Fruit fly (Drosophila melanogaster) whole organism, embryonic: ENCODE results near the gene CG11396.
A peak's percentile ranks its signal among the peaks of the same experiment; 100 is the strongest.

Source experiments
- ATbp ChIP-seq: fragments of 200-800 bp; sonication (Bioruptor generic); optimal IDR thresholded peaks from 2 replicates; lab custom pipeline; 2017; ENCODE audit warnings: missing biosample characterization, mild to moderate bottlenecking, missing genetic modification characterization, missing genetic modification reagents
- C15 ChIP-seq: fragments of 200-800 bp; sonication (Bioruptor generic); IDR thresholded peaks from 3 replicates; pipeline ENCODE4 v1.3.6; 2022; ENCODE audit warnings: missing biosample characterization, missing genetic modification characterization
- CG10979 ChIP-seq: fragments of 200-800 bp; sonication (Bioruptor generic); optimal IDR thresholded peaks from 2 replicates; lab custom pipeline; 2018; ENCODE audit warnings: missing biosample characterization, mild to moderate bottlenecking, missing genetic modification characterization, moderate library complexity
- CG12744 ChIP-seq: fragments of 200-800 bp; sonication (Bioruptor generic); optimal IDR thresholded peaks from 2 replicates; lab custom pipeline; 2016; ENCODE audit warnings: missing biosample characterization, missing genetic modification characterization
- CG14710 ChIP-seq: fragments of 200-800 bp; sonication (Bioruptor generic); optimal IDR thresholded peaks from 3 replicates; lab custom pipeline; 2019; ENCODE audit warnings: missing biosample characterization, mild to moderate bottlenecking, missing genetic modification characterization, moderate library complexity
- CG15479 ChIP-seq: fragments of 200-800 bp; sonication (Bioruptor generic); optimal IDR thresholded peaks from 3 replicates; lab custom pipeline; 2019; ENCODE audit warnings: missing biosample characterization, mild to moderate bottlenecking, missing genetic modification characterization, moderate library complexity
- CG1603 ChIP-seq: fragments of 200-800 bp; sonication (Bioruptor generic); optimal IDR thresholded peaks from 2 replicates; lab custom pipeline; 2019; ENCODE audit warnings: missing biosample characterization, mild to moderate bottlenecking, missing genetic modification characterization, moderate library complexity
- CG16815 ChIP-seq: fragments of 200-800 bp; sonication (Bioruptor generic); optimal IDR thresholded peaks from 3 replicates; lab custom pipeline; 2017; ENCODE audit warnings: missing biosample characterization, mild to moderate bottlenecking, missing genetic modification characterization
- CG18619 ChIP-seq: fragments of 200-800 bp; sonication (Bioruptor generic); optimal IDR thresholded peaks from 3 replicates; lab custom pipeline; 2017; ENCODE audit warnings: missing biosample characterization, mild to moderate bottlenecking, missing genetic modification characterization
- CG2889 ChIP-seq: fragments of 200-800 bp; sonication (Bioruptor generic); IDR thresholded peaks from 3 replicates; pipeline ENCODE4 v1.3.6; 2022; ENCODE audit warnings: missing biosample characterization, missing genetic modification characterization
- CG32767 ChIP-seq: fragments of 200-800 bp; sonication (Bioruptor generic); IDR thresholded peaks from 2 replicates; pipeline ENCODE4 v1.3.6; 2022; ENCODE audit warnings: missing biosample characterization, missing genetic modification characterization
- CG3281 ChIP-seq: fragments of 200-800 bp; sonication (Bioruptor generic); optimal IDR thresholded peaks from 3 replicates; lab custom pipeline; 2017; ENCODE audit warnings: missing biosample characterization, mild to moderate bottlenecking, missing genetic modification characterization
- CG4282 ChIP-seq: fragments of 200-800 bp; sonication (Bioruptor generic); optimal IDR thresholded peaks from 2 replicates; lab custom pipeline; 2016; ENCODE audit warnings: missing biosample characterization, missing genetic modification characterization
- CG6813 ChIP-seq: fragments of 200-800 bp; sonication (Bioruptor generic); optimal IDR thresholded peaks from 2 replicates; lab custom pipeline; 2017; ENCODE audit warnings: missing biosample characterization, missing genetic modification characterization, mild to moderate bottlenecking, moderate library complexity, missing genetic modification reagents
- CG7556 ChIP-seq: fragments of 200-800 bp; sonication (Bioruptor generic); optimal IDR thresholded peaks from 2 replicates; lab custom pipeline; 2017; ENCODE audit warnings: missing biosample characterization, mild to moderate bottlenecking, missing genetic modification characterization
- CG7786 ChIP-seq: fragments of 200-800 bp; sonication (Bioruptor generic); optimal IDR thresholded peaks from 2 replicates; lab custom pipeline; 2016; ENCODE audit warnings: missing biosample characterization, missing genetic modification characterization
- CG9817 ChIP-seq: fragments of 200-800 bp; sonication (Bioruptor generic); optimal IDR thresholded peaks from 2 replicates; lab custom pipeline; 2018; ENCODE audit warnings: missing biosample characterization, mild to moderate bottlenecking, missing genetic modification characterization, moderate library complexity
- CG9876 ChIP-seq: fragments of 200-800 bp; sonication (Bioruptor generic); optimal IDR thresholded peaks from 2 replicates; lab custom pipeline; 2016; ENCODE audit warnings: missing biosample characterization, missing genetic modification characterization
- Dp ChIP-seq: fragments of 200-800 bp; sonication (Bioruptor generic); optimal IDR thresholded peaks from 2 replicates; lab custom pipeline; 2018; ENCODE audit warnings: missing biosample characterization, mild to moderate bottlenecking, missing genetic modification characterization, moderate library complexity
- Ets65A ChIP-seq: fragments of 200-800 bp; sonication (Bioruptor generic); peaks from one replicate; lab custom pipeline; 2016; ENCODE audit warnings: missing biosample characterization, missing genetic modification characterization
- Fer1 ChIP-seq: fragments of 200-800 bp; sonication (Bioruptor generic); optimal IDR thresholded peaks from 2 replicates; lab custom pipeline; 2017; ENCODE audit warnings: missing biosample characterization, mild to moderate bottlenecking, missing genetic modification characterization
- HLHmδ ChIP-seq: fragments of 200-800 bp; sonication (Bioruptor generic); optimal IDR thresholded peaks from 2 replicates; lab custom pipeline; 2018; ENCODE audit warnings: missing biosample characterization, mild to moderate bottlenecking, missing genetic modification characterization, moderate library complexity
- Hmx ChIP-seq: fragments of 200-800 bp; sonication (Bioruptor generic); optimal IDR thresholded peaks from 2 replicates; lab custom pipeline; 2016; ENCODE audit warnings: missing biosample characterization, missing genetic modification characterization
- Med ChIP-seq: fragments of 200-800 bp; sonication (Bioruptor generic); peaks from one replicate; lab custom pipeline; 2016; ENCODE audit warnings: missing biosample characterization, missing genetic modification characterization, mild to moderate bottlenecking, inconsistent platforms, moderate library complexity
- Myb ChIP-seq: fragments of 200-800 bp; sonication (Bioruptor generic); optimal IDR thresholded peaks from 2 replicates; lab custom pipeline; 2016; ENCODE audit warnings: missing biosample characterization, missing genetic modification characterization
- Optix ChIP-seq: fragments of 200-800 bp; sonication (Bioruptor generic); IDR thresholded peaks from 3 replicates; pipeline ENCODE4 v1.3.6; 2022; ENCODE audit warnings: missing biosample characterization, missing genetic modification characterization
- Six4 ChIP-seq: fragments of 200-800 bp; sonication (Bioruptor generic); optimal IDR thresholded peaks from 2 replicates; lab custom pipeline; 2016; ENCODE audit warnings: missing biosample characterization, missing genetic modification characterization
- bbx ChIP-seq: fragments of 200-800 bp; sonication (Bioruptor generic); IDR thresholded peaks from 2 replicates; pipeline ENCODE4 v1.3.6; 2022; ENCODE audit warnings: missing biosample characterization, missing genetic modification characterization; ENCODE audit not compliant: partially characterized antibody
- crc ChIP-seq: fragments of 200-800 bp; sonication (Bioruptor generic); optimal IDR thresholded peaks from 2 replicates; lab custom pipeline; 2016; ENCODE audit warnings: missing biosample characterization, missing genetic modification characterization
- dati ChIP-seq: fragments of 200-800 bp; sonication (Bioruptor generic); IDR thresholded peaks from 2 replicates; pipeline ENCODE4 v1.3.6; 2022; ENCODE audit warnings: missing biosample characterization, missing genetic modification characterization
- eve ChIP-seq, 2 experiments: fragments of >200 bp; optimal IDR thresholded peaks; 2 replicates each; lab custom pipeline; 2017; ENCODE audit warnings: missing biosample characterization in 2 of 2, missing genetic modification characterization in 2 of 2
- gce ChIP-seq: fragments of 200-800 bp; sonication (Bioruptor generic); IDR thresholded peaks from 3 replicates; pipeline ENCODE4 v1.3.6; 2022; ENCODE audit warnings: missing biosample characterization, missing genetic modification characterization
- gcm2 ChIP-seq: fragments of 200-800 bp; sonication (Bioruptor generic); optimal IDR thresholded peaks from 2 replicates; lab custom pipeline; 2016; ENCODE audit warnings: missing biosample characterization, missing genetic modification characterization
- jumu ChIP-seq: fragments of 200-800 bp; sonication (Bioruptor generic); optimal IDR thresholded peaks from 3 replicates; lab custom pipeline; 2016; ENCODE audit warnings: missing biosample characterization, missing genetic modification characterization
- lilli ChIP-seq: fragments of 200-800 bp; sonication (Bioruptor generic); optimal IDR thresholded peaks from 3 replicates; lab custom pipeline; 2016; ENCODE audit warnings: missing biosample characterization, missing genetic modification characterization
- mam ChIP-seq: fragments of 200-800 bp; sonication (Bioruptor generic); optimal IDR thresholded peaks from 3 replicates; lab custom pipeline; 2016; ENCODE audit warnings: missing biosample characterization, missing genetic modification characterization
- nom ChIP-seq: fragments of 200-800 bp; sonication (Bioruptor generic); optimal IDR thresholded peaks from 2 replicates; lab custom pipeline; 2017; ENCODE audit warnings: missing biosample characterization, missing genetic modification characterization, mild to moderate bottlenecking, moderate library complexity, missing genetic modification reagents
- org-1 ChIP-seq: fragments of 200-800 bp; sonication (Bioruptor generic); optimal IDR thresholded peaks from 2 replicates; lab custom pipeline; 2017; ENCODE audit warnings: missing biosample characterization, missing genetic modification characterization
- pho ChIP-seq: fragments of 200-800 bp; sonication (Bioruptor generic); optimal IDR thresholded peaks from 2 replicates; lab custom pipeline; 2016; ENCODE audit warnings: missing biosample characterization, missing genetic modification characterization
- pnt ChIP-seq: fragments of 200-800 bp; sonication (Bioruptor generic); optimal IDR thresholded peaks from 3 replicates; lab custom pipeline; 2016; ENCODE audit warnings: missing biosample characterization, missing genetic modification characterization
- sens-2 ChIP-seq: fragments of 200-800 bp; sonication (Bioruptor generic); IDR thresholded peaks from 2 replicates; pipeline ENCODE4 v1.3.6; 2022; ENCODE audit warnings: missing biosample characterization, missing genetic modification characterization
- shn ChIP-seq: fragments of 200-800 bp; sonication (Bioruptor generic); optimal IDR thresholded peaks from 3 replicates; lab custom pipeline; 2016; ENCODE audit warnings: missing biosample characterization, missing genetic modification characterization
- tap ChIP-seq: fragments of 200-800 bp; optimal IDR thresholded peaks from 3 replicates; lab custom pipeline; 2019; ENCODE audit warnings: missing biosample characterization, mild to moderate bottlenecking, missing genetic modification characterization, moderate library complexity
- tgo ChIP-seq: fragments of 200-800 bp; sonication (Bioruptor generic); IDR thresholded peaks from 3 replicates; pipeline ENCODE4 v1.3.6; 2022; ENCODE audit warnings: missing biosample characterization, missing genetic modification characterization
- tin ChIP-seq: fragments of 200-800 bp; sonication (Bioruptor generic); optimal IDR thresholded peaks from 3 replicates; lab custom pipeline; 2016; ENCODE audit warnings: missing biosample characterization, missing genetic modification characterization
- tio ChIP-seq: fragments of 200-800 bp; sonication (Bioruptor generic); optimal IDR thresholded peaks from 2 replicates; lab custom pipeline; 2017; ENCODE audit warnings: missing biosample characterization, missing genetic modification characterization, inconsistent platforms
- twi ChIP-seq: fragments of 200-800 bp; optimal IDR thresholded peaks from 2 replicates; lab custom pipeline; 2019; ENCODE audit warnings: missing biosample characterization, mild to moderate bottlenecking, missing genetic modification characterization, moderate library complexity
- unc-4 ChIP-seq: fragments of 200-800 bp; sonication (Bioruptor generic); IDR thresholded peaks from 2 replicates; pipeline ENCODE4 v1.3.6; 2022; ENCODE audit warnings: missing biosample characterization, missing genetic modification characterization; ENCODE audit not compliant: partially characterized antibody
- vvl ChIP-seq: fragments of 200-800 bp; sonication (Bioruptor generic); IDR thresholded peaks from 2 replicates; pipeline ENCODE4 v1.3.6; 2022; ENCODE audit warnings: missing biosample characterization, missing genetic modification characterization
- wek ChIP-seq: fragments of 200-800 bp; sonication (Bioruptor generic); optimal IDR thresholded peaks from 3 replicates; lab custom pipeline; 2018; ENCODE audit warnings: missing biosample characterization, mild to moderate bottlenecking, missing genetic modification characterization, moderate library complexity

CG11396 gene

DNA sequence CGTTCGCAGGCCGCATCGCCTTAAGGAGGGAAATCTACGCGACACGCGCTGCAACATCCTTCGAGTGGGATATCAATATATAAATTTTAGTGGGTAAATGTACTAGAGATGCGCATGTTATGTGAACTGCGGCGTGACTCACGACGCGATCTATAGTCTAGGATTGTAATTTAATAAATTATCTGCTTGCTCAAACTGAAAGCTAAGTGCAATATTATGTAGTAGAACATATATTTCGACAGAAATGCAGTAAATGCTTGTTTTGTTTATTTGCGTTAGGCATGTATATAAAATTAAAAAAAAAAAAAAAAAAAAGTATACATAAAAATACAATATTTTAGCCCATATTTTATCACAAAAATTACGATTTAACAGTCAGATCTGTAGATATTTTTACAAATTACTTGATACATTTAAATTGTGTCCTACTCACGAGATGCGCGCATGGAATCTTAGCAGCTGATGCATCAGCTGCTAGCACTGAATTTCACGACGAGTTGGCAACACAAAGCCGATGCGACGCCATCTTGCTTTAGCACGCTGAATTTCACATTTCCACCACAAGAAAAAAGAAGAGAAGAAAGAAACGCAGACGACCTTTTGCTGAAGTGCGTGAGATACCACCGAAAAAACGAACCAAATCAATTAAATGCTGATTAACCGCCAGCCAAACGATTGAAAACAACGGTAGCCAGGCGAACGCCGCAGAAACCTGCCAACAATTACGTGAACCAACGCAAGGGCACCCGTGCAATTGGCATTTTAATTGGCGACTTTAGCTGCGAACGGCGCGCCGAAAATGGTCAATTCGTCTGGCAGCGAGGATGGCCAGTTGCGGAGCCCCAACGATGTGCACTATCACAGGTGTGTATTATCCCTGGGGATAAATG lies 16.7 kb downstream of the CG11396 start, which contains the start of the genes CG4042 and Pitslre (continued):
- TF ChIP-seq wek (GFP tag; lab: Kevin White, UChicago) = no peak
- TF ChIP-seq crc (GFP tag; lab: Kevin White, UChicago) = no peak
- no peak for TF ChIP-seq nom (GFP tag; lab: Kevin White, UChicago)
- no peak for TF ChIP-seq CG7786 (GFP tag; lab: Kevin White, UChicago)
- TF ChIP-seq Med (GFP tag; lab: Kevin White, UChicago) = no peak
- TF ChIP-seq CG3281 (GFP tag; lab: Kevin White, UChicago) = no peak
- no peak for TF ChIP-seq CG1603 (tag; lab: Kevin White, UChicago)
- no peak for TF ChIP-seq org-1 (GFP tag; lab: Kevin White, UChicago)
- no peak for TF ChIP-seq pho (GFP tag; lab: Kevin White, UChicago)
- TF ChIP-seq CG6813 (GFP tag; lab: Kevin White, UChicago) = no peak
- TF ChIP-seq shn (GFP tag; lab: Kevin White, UChicago) = peak; percentile 19
- no peak for TF ChIP-seq pnt (GFP tag; lab: Kevin White, UChicago)
- peak; percentile 83 for TF ChIP-seq Ets65A (GFP tag; lab: Kevin White, UChicago)
- TF ChIP-seq CG15479 (GFP tag; lab: Kevin White, UChicago) = no peak
- TF ChIP-seq C15 (GFP tag; lab: Robert Waterston, UW) = no peak
- TF ChIP-seq lilli (GFP tag; lab: Kevin White, UChicago) = peak; percentile 57
- TF ChIP-seq CG2889 (GFP tag; lab: Robert Waterston, UW) = no peak
- TF ChIP-seq dati = no peak
- TF ChIP-seq mam (GFP tag; lab: Kevin White, UChicago) = peak; percentile 53
- TF ChIP-seq unc-4 (GFP tag; lab: Robert Waterston, UW) = peak; percentile 73
- peak; percentile 36 for TF ChIP-seq bbx (GFP tag; lab: Robert Waterston, UW)
- TF ChIP-seq twi = no peak
- TF ChIP-seq CG9876 = no peak
- TF ChIP-seq ATbp (GFP tag; lab: Kevin White, UChicago) = no peak
- TF ChIP-seq vvl = no peak
- TF ChIP-seq sens-2 (GFP tag; lab: Robert Waterston, UW) = no peak
- no peak for TF ChIP-seq gcm2 (GFP tag; lab: Kevin White, UChicago)
- no peak for TF ChIP-seq CG12744
- TF ChIP-seq gce (GFP tag; lab: Robert Waterston, UW) = no peak
- no peak for TF ChIP-seq CG16815
- no peak for TF ChIP-seq jumu (GFP tag; lab: Kevin White, UChicago)
- TF ChIP-seq Optix (GFP tag; lab: Robert Waterston, UW) = no peak
- peak; percentile 63 for TF ChIP-seq tin (GFP tag; lab: Kevin White, UChicago)
- TF ChIP-seq tap (tag; lab: Kevin White, UChicago) = peak; percentile 31
- no peak for TF ChIP-seq CG4282
- TF ChIP-seq Fer1 (GFP tag; lab: Kevin White, UChicago) = peak; percentile 47
- TF ChIP-seq CG18619 (GFP tag; lab: Kevin White, UChicago) = peak; percentile 14
- TF ChIP-seq CG14710 (tag; lab: Kevin White, UChicago) = peak; percentile 37
- peak; percentile 23; the same call in 1 of the 3 replicates for TF ChIP-seq tgo (GFP tag; lab: Robert Waterston, UW)
- TF ChIP-seq Six4 (GFP tag; lab: Kevin White, UChicago) = peak; percentile 18
- TF ChIP-seq CG9817 = no peak
- TF ChIP-seq eve (GFP tag; optimal IDR thresholded peaks at IDR 0.05; lab: Kevin White, UChicago) = no peak
- peak; percentile 58 for TF ChIP-seq tio (GFP tag; lab: Kevin White, UChicago)
- no peak for TF ChIP-seq CG32767 (GFP tag; lab: Robert Waterston, UW)
- TF ChIP-seq Dp (GFP tag; lab: Kevin White, UChicago) = no peak
- TF ChIP-seq CG10979 = peak; percentile 10
- no peak for TF ChIP-seq HLHmδ (GFP tag; lab: Kevin White, UChicago)
- TF ChIP-seq Hmx (GFP tag; lab: Kevin White, UChicago) = no peak
- TF ChIP-seq Myb (GFP tag; lab: Kevin White, UChicago) = no peak
- TF ChIP-seq CG7556 (GFP tag; lab: Kevin White, UChicago) = no peak
